Fruit fly (Drosophila melanogaster): ENCODE results near the gene CG13288.

The CG13288 gene

dm6 chr3L:5952132-5952531, 45.0 kb downstream of the CG13288 start (continued):
- TF ChIP-seq Sox100B (GFP tag; optimal IDR thresholded peaks at IDR 0.05): peak; percentile 26
- TF ChIP-seq CG13287 (GFP tag; IDR thresholded peaks at IDR 0.05; ENCODE audit: partially characterized antibody): no peak
- no peak for TF ChIP-seq gfzf (GFP tag; optimal IDR thresholded peaks at IDR 0.05)
- peak; percentile 6 for TF ChIP-seq Six4 (GFP tag; optimal IDR thresholded peaks at IDR 0.05)
- no peak for TF ChIP-seq CG2120 (GFP tag; optimal IDR thresholded peaks at IDR 0.05)
- no peak for TF ChIP-seq CG7372 (GFP tag; IDR thresholded peaks at IDR 0.05)
- peak; percentile 48; the same call in 1 of the 2 replicates for TF ChIP-seq vvl (GFP tag; IDR thresholded peaks at IDR 0.05)
- no peak for TF ChIP-seq HLH4C (GFP tag; IDR thresholded peaks at IDR 0.05; ENCODE audit: partially characterized antibody)
- peak in 1 of 3 experiments; percentile 61 for TF ChIP-seq lola (GFP tag; optimal IDR thresholded peaks at IDR 0.05)
- TF ChIP-seq sc (optimal IDR thresholded peaks at IDR 0.05): no peak
- no peak for TF ChIP-seq sc (GFP tag; optimal IDR thresholded peaks at IDR 0.05)
- peak; percentile 72 for TF ChIP-seq CG18262 (tag; optimal IDR thresholded peaks at IDR 0.05)
- no peak for TF ChIP-seq CHES-1-like (GFP tag; optimal IDR thresholded peaks at IDR 0.05)
- no peak for TF ChIP-seq hkb (optimal IDR thresholded peaks at IDR 0.05)
- peak; percentile 29; the same call in 1 of the 2 replicates for TF ChIP-seq hkb (GFP tag; IDR thresholded peaks at IDR 0.05)
- no peak for TF ChIP-seq Fer3 (tag; optimal IDR thresholded peaks at IDR 0.05)
- TF ChIP-seq CG43689 (GFP tag; IDR thresholded peaks at IDR 0.05): no peak
- TF ChIP-seq Atf-2 (GFP tag; optimal IDR thresholded peaks at IDR 0.05): no peak
- no peak for TF ChIP-seq CG10959 (GFP tag; IDR thresholded peaks at IDR 0.05)
- TF ChIP-seq nmo (GFP tag; optimal IDR thresholded peaks at IDR 0.05): peak; percentile 54
- TF ChIP-seq D19A (tag; optimal IDR thresholded peaks at IDR 0.05): peak; percentile 54
- peak; percentile 43 for TF ChIP-seq gsb-n (tag; optimal IDR thresholded peaks at IDR 0.05)
- TF ChIP-seq twi (tag; optimal IDR thresholded peaks at IDR 0.05): peak; percentile 66
- peak; percentile 6 for TF ChIP-seq CG17385 (GFP tag; optimal IDR thresholded peaks at IDR 0.05)
- peak; percentile 52 for TF ChIP-seq CG12391 (tag; optimal IDR thresholded peaks at IDR 0.05)
- TF ChIP-seq CG7556 (GFP tag; optimal IDR thresholded peaks at IDR 0.05): peak; percentile 32
- peak; percentile 71 for TF ChIP-seq CG10979 (tag; optimal IDR thresholded peaks at IDR 0.05)
- no peak for TF ChIP-seq D19B (GFP tag; optimal IDR thresholded peaks at IDR 0.05)
- TF ChIP-seq CG11723 (GFP tag; optimal IDR thresholded peaks at IDR 0.05): no peak
- no peak for TF ChIP-seq CG34224 (GFP tag; IDR thresholded peaks at IDR 0.05; ENCODE audit: partially characterized antibody)

dm6 chr3L:5952537-5952936, 45.4 kb downstream of the CG13288 start:
- TF ChIP-seq vnd (GFP tag; IDR thresholded peaks at IDR 0.05; ENCODE audit: partially characterized antibody) (0 out of 3 replicates have a peak, but pooled peaks have one; percentile 26), Drgx (GFP tag; IDR thresholded peaks at IDR 0.05) (0 out of 2 replicates have a peak, but pooled peaks have one; percentile 6), CG31224 (GFP tag; IDR thresholded peaks at IDR 0.05) (peak; percentile 93), crol (GFP tag; IDR thresholded peaks at IDR 0.05) (0 out of 2 replicates have a peak, but pooled peaks have one; percentile 39), caup (GFP tag; optimal IDR thresholded peaks at IDR 0.05; ENCODE audit: severe bottlenecking) (no peak), Six4 (GFP tag; optimal IDR thresholded peaks at IDR 0.05) (no peak), Deaf1 (tag; optimal IDR thresholded peaks at IDR 0.05) (peak; percentile 90), cg (GFP tag; optimal IDR thresholded peaks at IDR 0.05) (peak; percentile 8), HLHmδ (GFP tag; optimal IDR thresholded peaks at IDR 0.05) (peak; percentile 19), CG11504 (tag; optimal IDR thresholded peaks at IDR 0.05) (peak; percentile 98), CG5180 (GFP tag; optimal IDR thresholded peaks at IDR 0.05) (peak; percentile 54), CG16863 (GFP tag; optimal IDR thresholded peaks at IDR 0.05) (no peak), nom (GFP tag; optimal IDR thresholded peaks at IDR 0.05) (peak; percentile 44), CG6175 (GFP tag; IDR thresholded peaks at IDR 0.05) (no peak), CG6791 (GFP tag; IDR thresholded peaks at IDR 0.05; ENCODE audit: partially characterized antibody) (0 out of 3 replicates have a peak, but pooled peaks have one; percentile 25)
